Fruit fly (Drosophila melanogaster) ovary, adult (tissue): ENCODE results near the gene tup.

ENCODE experiments used
- CG17801 ChIP-seq: fragments of 200-800 bp; optimal IDR thresholded peaks from 2 replicates; lab custom pipeline; 2019; ENCODE audit warnings: missing biosample characterization, mild to moderate bottlenecking, missing genetic modification characterization, moderate library complexity; ENCODE audit not compliant: partially characterized antibody

tup gene

dm6 chr2L:18881014-18881660, at the start of gene tup:
TSS of gene tup (minus strand) at chr2L:18881261.
- no peak for TF ChIP-seq CG17801

- no peak for TF ChIP-seq CG17801
Measured at dm6 chr2L:18930352-18931122, 49.5 kb upstream of the tup start.

- TF ChIP-seq CG17801: no peak
Measured at dm6 chr2L:18929595-18929994, 48.5 kb upstream of the tup start.

- no peak for TF ChIP-seq CG17801
Measured at dm6 chr2L:18927891-18928290, 46.8 kb upstream of the tup start.

dm6 chr2L:18925956-18926355, 44.9 kb upstream of the tup start:
- no peak for TF ChIP-seq CG17801

- TF ChIP-seq CG17801: no peak
Measured at dm6 chr2L:18925387-18925786, 44.3 kb upstream of the tup start.

dm6 chr2L:18924642-18925244, 43.7 kb upstream of the tup start:
- no peak for TF ChIP-seq CG17801

- no peak for TF ChIP-seq CG17801
Measured at dm6 chr2L:18921246-18921645, 40.2 kb upstream of the tup start.

dm6 chr2L:18919474-18919873, 38.4 kb upstream of the tup start:
- no peak for TF ChIP-seq CG17801

dm6 chr2L:18917584-18917983, 36.5 kb upstream of the tup start:
- no peak for TF ChIP-seq CG17801

dm6 chr2L:18914829-18915228, 33.8 kb upstream of the tup start:
- no peak for TF ChIP-seq CG17801

dm6 chr2L:18907491-18907890, 26.4 kb upstream of the tup start:
- TF ChIP-seq CG17801: no peak

dm6 chr2L:18906615-18907014, 25.6 kb upstream of the tup start:
- TF ChIP-seq CG17801: no peak

- TF ChIP-seq CG17801: no peak
Measured at dm6 chr2L:18900976-18901375, 19.9 kb upstream of the tup start.

dm6 chr2L:18899862-18900261, 18.8 kb upstream of the tup start:
- no peak for TF ChIP-seq CG17801

- TF ChIP-seq CG17801: no peak
Measured at dm6 chr2L:18899254-18899653, 18.2 kb upstream of the tup start.

- TF ChIP-seq CG17801: no peak
Measured at dm6 chr2L:18897992-18898391, 16.9 kb upstream of the tup start.
